Worm (Caenorhabditis elegans) whole organism, L2 larva: ENCODE results near the gene Y60C6A.2.
A peak's percentile ranks its signal among the peaks of the same experiment; 100 is the strongest.

Experiments used
- C34F6.9 ChIP-seq: fragments of 150-350 bp; optimal IDR thresholded peaks from 2 replicates; lab custom pipeline; 2014; ENCODE audit warnings: missing biosample characterization, missing genetic modification characterization
- F13H6.1 ChIP-seq: sonication (generic microtip); optimal IDR thresholded peaks from 2 replicates; lab custom pipeline; 2016; ENCODE audit warnings: missing genetic modification characterization, missing compliant biosample characterization
- R02D3.7 ChIP-seq: fragments of 150-350 bp; optimal IDR thresholded peaks from 2 replicates; lab custom pipeline; 2014; ENCODE audit warnings: missing biosample characterization, missing genetic modification characterization
- Y55F3AM.14 ChIP-seq: fragments of 200-800 bp; sonication (Bioruptor generic); optimal IDR thresholded peaks from 2 replicates; lab custom pipeline; 2018; ENCODE audit warnings: mild to moderate bottlenecking, missing genetic modification characterization, missing compliant biosample characterization
- ZK546.5 ChIP-seq: sonication (generic microtip); optimal IDR thresholded peaks from 2 replicates; lab custom pipeline; 2017; ENCODE audit warnings: missing biosample characterization, missing genetic modification characterization
- alr-1 ChIP-seq: fragments of 150-350 bp; optimal IDR thresholded peaks from 2 replicates; lab custom pipeline; 2014; ENCODE audit warnings: missing biosample characterization, missing genetic modification characterization
- aly-2 ChIP-seq: fragments of 150-350 bp; optimal IDR thresholded peaks from 2 replicates; lab custom pipeline; 2014; ENCODE audit warnings: missing biosample characterization, missing genetic modification characterization
- ama-1 ChIP-seq: fragments of 150-350 bp; optimal IDR thresholded peaks from 2 replicates; lab custom pipeline; 2018; ENCODE audit warnings: inconsistent platforms
- blmp-1 ChIP-seq: sonication (generic microtip); optimal IDR thresholded peaks from 2 replicates; lab custom pipeline; 2017; ENCODE audit warnings: missing genetic modification characterization, mild to moderate bottlenecking, missing compliant biosample characterization, antibody characterized with exemption, moderate library complexity; ENCODE audit not compliant: insufficient read depth
- ceh-16 ChIP-seq: fragments of 150-350 bp; optimal IDR thresholded peaks from 2 replicates; lab custom pipeline; 2014; ENCODE audit warnings: missing biosample characterization, missing genetic modification characterization
- ceh-82 ChIP-seq: fragments of 150-350 bp; optimal IDR thresholded peaks from 2 replicates; lab custom pipeline; 2014; ENCODE audit warnings: missing biosample characterization, missing genetic modification characterization
- crh-2 ChIP-seq: sonication (generic microtip); optimal IDR thresholded peaks from 2 replicates; lab custom pipeline; 2017; ENCODE audit warnings: missing biosample characterization, missing genetic modification characterization
- dmd-4 ChIP-seq: sonication (generic microtip); optimal IDR thresholded peaks from 2 replicates; lab custom pipeline; 2017; ENCODE audit warnings: missing biosample characterization, missing genetic modification characterization
- egl-27 ChIP-seq: sonication (generic microtip); optimal IDR thresholded peaks from 3 replicates; lab custom pipeline; 2017; ENCODE audit warnings: missing biosample characterization, missing genetic modification reagents, missing genetic modification characterization
- elt-1 ChIP-seq: fragments of 150-350 bp; optimal IDR thresholded peaks from 2 replicates; lab custom pipeline; 2014; ENCODE audit warnings: missing biosample characterization, missing genetic modification characterization
- elt-3 ChIP-seq: sonication (generic microtip); optimal IDR thresholded peaks from 2 replicates; lab custom pipeline; 2017; ENCODE audit warnings: missing biosample characterization, missing genetic modification characterization
- fos-1 ChIP-seq: fragments of 150-350 bp; optimal IDR thresholded peaks from 2 replicates; lab custom pipeline; 2014; ENCODE audit warnings: missing biosample characterization, missing genetic modification characterization
- gmeb-1 ChIP-seq: fragments of 150-350 bp; optimal IDR thresholded peaks from 2 replicates; lab custom pipeline; 2014; ENCODE audit warnings: missing biosample characterization, missing genetic modification characterization
- lin-11 ChIP-seq: fragments of 150-350 bp; sonication (generic microtip); optimal IDR thresholded peaks from 2 replicates; lab custom pipeline; 2014; ENCODE audit warnings: missing biosample characterization, missing genetic modification characterization, inconsistent platforms, mixed read lengths
- lin-13 ChIP-seq: fragments of 150-350 bp; optimal IDR thresholded peaks from 2 replicates; lab custom pipeline; 2014; ENCODE audit warnings: missing biosample characterization, missing genetic modification reagents, missing genetic modification characterization
- lin-39 ChIP-seq: fragments of 150-350 bp; optimal IDR thresholded peaks from 2 replicates; lab custom pipeline; 2014; ENCODE audit warnings: missing biosample characterization, missing genetic modification reagents, missing genetic modification characterization
- lsy-2 ChIP-seq, 2 experiments: fragments of 150-350 bp in 1 of 2; sonication (generic microtip) in 1 of 2; optimal IDR thresholded peaks; 2 replicates each; lab custom pipeline; 2014 to 2017; ENCODE audit warnings: missing biosample characterization in 2 of 2, missing genetic modification characterization in 2 of 2
- mab-5 ChIP-seq: fragments of 150-350 bp; optimal IDR thresholded peaks from 2 replicates; lab custom pipeline; 2014; ENCODE audit warnings: missing biosample characterization, missing genetic modification characterization
- mbf-1 ChIP-seq: sonication (generic microtip); optimal IDR thresholded peaks from 2 replicates; lab custom pipeline; 2017; ENCODE audit warnings: missing biosample characterization, missing genetic modification characterization
- mdl-1 ChIP-seq, 2 experiments: fragments of 150-350 bp in 1 of 2; sonication (generic microtip) in 1 of 2; optimal IDR thresholded peaks; 2 replicates each; lab custom pipeline; 2017; ENCODE audit warnings: missing biosample characterization in 2 of 2, missing genetic modification characterization in 2 of 2
- nhr-10 ChIP-seq: sonication (generic microtip); optimal IDR thresholded peaks from 2 replicates; lab custom pipeline; 2017; ENCODE audit warnings: missing biosample characterization, missing genetic modification characterization
- nhr-11 ChIP-seq: fragments of 150-350 bp; optimal IDR thresholded peaks from 2 replicates; lab custom pipeline; 2014; ENCODE audit warnings: missing biosample characterization, missing genetic modification characterization
- nhr-12 ChIP-seq: fragments of 150-350 bp; optimal IDR thresholded peaks from 2 replicates; lab custom pipeline; 2014; ENCODE audit warnings: missing biosample characterization, missing genetic modification characterization
- nhr-129 ChIP-seq: fragments of 150-350 bp; optimal IDR thresholded peaks from 2 replicates; lab custom pipeline; 2014; ENCODE audit warnings: missing biosample characterization, missing genetic modification characterization
- nhr-21 ChIP-seq: fragments of 150-350 bp; optimal IDR thresholded peaks from 2 replicates; lab custom pipeline; 2014; ENCODE audit warnings: missing biosample characterization, missing genetic modification characterization
- nhr-23 ChIP-seq: fragments of 150-350 bp; optimal IDR thresholded peaks from 2 replicates; lab custom pipeline; 2014; ENCODE audit warnings: missing biosample characterization, missing genetic modification reagents, missing genetic modification characterization
- nhr-237 ChIP-seq: fragments of 150-350 bp; optimal IDR thresholded peaks from 2 replicates; lab custom pipeline; 2014; ENCODE audit warnings: missing biosample characterization, missing genetic modification characterization
- nhr-25 ChIP-seq: fragments of 150-350 bp; sonication (generic microtip); optimal IDR thresholded peaks from 3 replicates; lab custom pipeline; 2014; ENCODE audit warnings: missing biosample characterization, missing genetic modification characterization
- nhr-6 ChIP-seq: fragments of 150-350 bp; optimal IDR thresholded peaks from 2 replicates; lab custom pipeline; 2014; ENCODE audit warnings: missing biosample characterization, missing genetic modification characterization
- nhr-77 ChIP-seq: fragments of 150-350 bp; optimal IDR thresholded peaks from 2 replicates; lab custom pipeline; 2014; ENCODE audit warnings: missing biosample characterization, missing genetic modification characterization
- peb-1 ChIP-seq: fragments of 150-350 bp; optimal IDR thresholded peaks from 2 replicates; lab custom pipeline; 2014; ENCODE audit warnings: missing biosample characterization, missing genetic modification characterization
- sem-4 ChIP-seq: fragments of 150-350 bp; optimal IDR thresholded peaks from 2 replicates; lab custom pipeline; 2014; ENCODE audit warnings: missing biosample characterization, missing genetic modification reagents, missing genetic modification characterization
- skn-1 ChIP-seq: sonication (generic microtip); optimal IDR thresholded peaks from 2 replicates; lab custom pipeline; 2017; ENCODE audit warnings: missing biosample characterization, missing genetic modification characterization
- sma-3 ChIP-seq: sonication (generic microtip); optimal IDR thresholded peaks from 2 replicates; lab custom pipeline; 2016; ENCODE audit warnings: missing genetic modification reagents, missing genetic modification characterization, missing compliant biosample characterization
- sma-9 ChIP-seq, 2 experiments: fragments of 150-350 bp in 1 of 2; sonication (generic microtip) in 1 of 2; optimal IDR thresholded peaks; 2 replicates each; lab custom pipeline; 2014 to 2016; ENCODE audit warnings: missing genetic modification characterization in 2 of 2, mild to moderate bottlenecking in 1 of 2, missing biosample characterization in 1 of 2, missing compliant biosample characterization in 1 of 2, missing genetic modification reagents in 1 of 2, moderate library complexity in 1 of 2
- snpc-4 ChIP-seq: fragments of 150-350 bp; optimal IDR thresholded peaks from 2 replicates; lab custom pipeline; 2014; ENCODE audit warnings: missing biosample characterization, missing genetic modification characterization
- unc-39 ChIP-seq: fragments of 150-350 bp; optimal IDR thresholded peaks from 2 replicates; lab custom pipeline; 2014; ENCODE audit warnings: missing biosample characterization, missing genetic modification characterization
- unc-55 ChIP-seq: fragments of 150-350 bp; sonication (generic microtip); optimal IDR thresholded peaks from 3 replicates; lab custom pipeline; 2014; ENCODE audit warnings: missing biosample characterization, missing genetic modification reagents, missing genetic modification characterization
- unc-62 ChIP-seq: fragments of 150-350 bp; optimal IDR thresholded peaks from 2 replicates; lab custom pipeline; 2014; ENCODE audit warnings: missing biosample characterization, missing genetic modification reagents, missing genetic modification characterization
- zag-1 ChIP-seq: fragments of 150-350 bp; optimal IDR thresholded peaks from 2 replicates; lab custom pipeline; 2014; ENCODE audit warnings: missing biosample characterization, missing genetic modification characterization
- ztf-1 ChIP-seq: fragments of 200-800 bp; sonication (Bioruptor generic); conservative IDR thresholded peaks from 2 replicates; pipeline ENCODE4 v1.3.6; 2022; ENCODE audit warnings: missing genetic modification characterization, missing compliant biosample characterization
- ztf-11 ChIP-seq: sonication (generic microtip); optimal IDR thresholded peaks from 2 replicates; lab custom pipeline; 2017; ENCODE audit warnings: missing biosample characterization, missing genetic modification characterization
- ztf-4 ChIP-seq: fragments of 150-350 bp; optimal IDR thresholded peaks from 2 replicates; lab custom pipeline; 2014; ENCODE audit warnings: missing biosample characterization, missing genetic modification characterization

Y60C6A.2 gene

ce11 chrV:4826710-4827380, 41.6 kb upstream of the Y60C6A.2 start, which contains the start of the genes hsp-6 and C37H5.5 (continued):
- TF ChIP-seq nhr-23 (tag; lab: Kevin White, UChicago) (no peak), nhr-77 (no peak), sma-3 (GFP tag; lab: Kevin White, UChicago) (peak; percentile 84), unc-62 (GFP tag; lab: Kevin White, UChicago) (no peak), ztf-1 (GFP tag; lab: Robert Waterston, UW) (no peak), nhr-6 (tag; lab: Kevin White, UChicago) (no peak), snpc-4 (tag; lab: Kevin White, UChicago) (peak; percentile 39), ama-1 (lab: Kevin White, UChicago) (peak; percentile 31), nhr-25 (tag; lab: Kevin White, UChicago) (peak; percentile 68)

ce11 chrV:4823683-4824391, 38.6 kb upstream of the Y60C6A.2 start:
- TF ChIP-seq ztf-4 (tag; lab: Kevin White, UChicago) = peak; percentile 95
- no peak for TF ChIP-seq nhr-11
- TF ChIP-seq nhr-23 (tag; lab: Kevin White, UChicago) = no peak
- no peak for TF ChIP-seq lin-39 (tag; lab: Kevin White, UChicago)
- no peak for TF ChIP-seq aly-2 (tag; lab: Kevin White, UChicago)
- peak; percentile 29 for TF ChIP-seq gmeb-1 (tag; lab: Kevin White, UChicago)
- no peak for TF ChIP-seq unc-39 (tag; lab: Kevin White, UChicago)
- no peak for TF ChIP-seq ceh-82 (tag; lab: Kevin White, UChicago)
- no peak for TF ChIP-seq mab-5 (tag; lab: Kevin White, UChicago)
- no peak for TF ChIP-seq mbf-1
- TF ChIP-seq nhr-12 (tag; lab: Kevin White, UChicago) = no peak
- TF ChIP-seq nhr-10 (tag; lab: Kevin White, UChicago) = no peak
- no peak for TF ChIP-seq ztf-11 (tag; lab: Kevin White, UChicago)
- no peak for TF ChIP-seq egl-27 (tag; lab: Kevin White, UChicago)
- TF ChIP-seq Y55F3AM.14 (GFP tag; lab: Kevin White, UChicago) = peak; percentile 92
- TF ChIP-seq snpc-4 (tag; lab: Kevin White, UChicago) = no peak
- peak; percentile 54 for TF ChIP-seq ama-1 (lab: Kevin White, UChicago)
- TF ChIP-seq unc-55 = peak; percentile 25
- TF ChIP-seq nhr-25 (tag; lab: Kevin White, UChicago) = peak; percentile 51
- no peak for TF ChIP-seq nhr-237 (tag; lab: Kevin White, UChicago)
- TF ChIP-seq nhr-6 (tag; lab: Kevin White, UChicago) = no peak
- TF ChIP-seq elt-3 (tag; lab: Kevin White, UChicago) = no peak
- no peak for TF ChIP-seq nhr-77
- TF ChIP-seq skn-1 (tag; lab: Kevin White, UChicago) = no peak
- no peak for TF ChIP-seq ztf-1 (GFP tag; lab: Robert Waterston, UW)
- TF ChIP-seq crh-2 (tag; lab: Kevin White, UChicago) = peak; percentile 33
- no peak for TF ChIP-seq unc-62 (GFP tag; lab: Kevin White, UChicago)
- TF ChIP-seq blmp-1 (tag; lab: Kevin White, UChicago) = no peak
- TF ChIP-seq alr-1 (tag; lab: Kevin White, UChicago) = no peak
- TF ChIP-seq C34F6.9 (tag; lab: Kevin White, UChicago) = peak; percentile 47
- TF ChIP-seq sem-4 = no peak
- no peak for TF ChIP-seq R02D3.7
- TF ChIP-seq zag-1 (tag; lab: Kevin White, UChicago) = no peak
- TF ChIP-seq lin-11 = no peak
- no peak for TF ChIP-seq dmd-4 (tag; lab: Kevin White, UChicago)
- TF ChIP-seq fos-1 = no peak
- no peak for TF ChIP-seq mdl-1 (tag; optimal IDR thresholded peaks at IDR 0.05; lab: Kevin White, UChicago)
- no peak for TF ChIP-seq peb-1 (tag; lab: Kevin White, UChicago)
- peak in 1 of 2 experiments; percentile 30 for TF ChIP-seq lsy-2 (tag; optimal IDR thresholded peaks at IDR 0.05; lab: Kevin White, UChicago)
- TF ChIP-seq sma-3 (GFP tag; lab: Kevin White, UChicago) = peak; percentile 7
- TF ChIP-seq nhr-21 (tag; lab: Kevin White, UChicago) = no peak
- TF ChIP-seq sma-9 (GFP tag; optimal IDR thresholded peaks at IDR 0.05; lab: Kevin White, UChicago) = no peak
- TF ChIP-seq sma-9 (tag; optimal IDR thresholded peaks at IDR 0.05; lab: Kevin White, UChicago) = no peak
- peak; percentile 56 for TF ChIP-seq nhr-129
- no peak for TF ChIP-seq elt-1 (tag; lab: Kevin White, UChicago)
- TF ChIP-seq ZK546.5 (tag; lab: Kevin White, UChicago) = no peak
- TF ChIP-seq lin-13 (GFP tag; lab: Kevin White, UChicago) = peak; percentile 64
- no peak for TF ChIP-seq ceh-16 (tag; lab: Kevin White, UChicago)
- no peak for TF ChIP-seq F13H6.1 (tag; lab: Kevin White, UChicago)
